Fruit fly (Drosophila melanogaster): ENCODE results near the gene CG1523.
A peak's percentile ranks its signal among the peaks of the same experiment; 100 is the strongest.

Gene CG1523

dm6 chr3R:28831626-28832267 is 12.3 kb upstream of the CG1523 start, which contains the start of gene WASp (continued):
- peak; percentile 73 for TF ChIP-seq CG6163 (GFP tag; IDR thresholded peaks at IDR 0.05)
- no peak for TF ChIP-seq net (GFP tag; optimal IDR thresholded peaks at IDR 0.05)
- no peak for TF ChIP-seq CG8319 (GFP tag; optimal IDR thresholded peaks at IDR 0.05)
- no peak for TF ChIP-seq achi (GFP tag; optimal IDR thresholded peaks at IDR 0.05)
- TF ChIP-seq fkh (GFP tag; optimal IDR thresholded peaks at IDR 0.05) = no peak
- peak; percentile 85 for TF ChIP-seq Eip78C (GFP tag)
- no peak for TF ChIP-seq svp (GFP tag)
- TF ChIP-seq dsx (GFP tag; optimal IDR thresholded peaks at IDR 0.05; ENCODE audit: poor library complexity, severe bottlenecking) = no peak
- no peak for TF ChIP-seq Met (GFP tag; optimal IDR thresholded peaks at IDR 0.05)
- TF ChIP-seq CG8119 (GFP tag; IDR thresholded peaks at IDR 0.05) = peak; percentile 58; the same call in 2 of the 3 replicates
- no peak for TF ChIP-seq vri (GFP tag; optimal IDR thresholded peaks at IDR 0.05)
- peak in 1 of 2 experiments; percentile 55 for TF ChIP-seq ss (GFP tag; optimal IDR thresholded peaks at IDR 0.05)
- TF ChIP-seq CG6854 (GFP tag; optimal IDR thresholded peaks at IDR 0.05) = peak; percentile 51
- TF ChIP-seq topi (GFP tag; optimal IDR thresholded peaks at IDR 0.05) = no peak
- TF ChIP-seq Hr39 (GFP tag; optimal IDR thresholded peaks at IDR 0.05) = no peak
- no peak for TF ChIP-seq CG1621 (tag; optimal IDR thresholded peaks at IDR 0.05)
- peak; percentile 47 for TF ChIP-seq dac (GFP tag; optimal IDR thresholded peaks at IDR 0.05)
- no peak for TF ChIP-seq Blimp-1 (GFP tag; optimal IDR thresholded peaks at IDR 0.05)

- TF ChIP-seq svp (GFP tag) (peak; percentile 37), CG32006 (GFP tag; optimal IDR thresholded peaks at IDR 0.05) (no peak), vri (GFP tag; optimal IDR thresholded peaks at IDR 0.05) (peak; percentile 7)
Observed at dm6 chr3R:28831172-28831571, 11.7 kb upstream of the CG1523 start.

dm6 chr3R:28830746-28831145 is 11.3 kb upstream of the CG1523 start:
- TF ChIP-seq CG11294 (GFP tag; IDR thresholded peaks at IDR 0.05) (no peak), Ets21C (GFP tag; optimal IDR thresholded peaks at IDR 0.05) (no peak), CG6792 (GFP tag; optimal IDR thresholded peaks at IDR 0.05) (peak; percentile 33), CG4318 (GFP tag; optimal IDR thresholded peaks at IDR 0.05) (no peak), cyc (GFP tag; optimal IDR thresholded peaks at IDR 0.05) (peak; percentile 45), CG32006 (GFP tag; optimal IDR thresholded peaks at IDR 0.05) (no peak), Sox14 (GFP tag; optimal IDR thresholded peaks at IDR 0.05) (peak; percentile 40), lz (GFP tag; optimal IDR thresholded peaks at IDR 0.05) (peak; percentile 57), Eip78C (GFP tag) (no peak), Eip75B (GFP tag; optimal IDR thresholded peaks at IDR 0.05) (no peak), CG34406 (GFP tag; optimal IDR thresholded peaks at IDR 0.05) (peak; percentile 41), svp (GFP tag) (peak; percentile 79), Sox15 (GFP tag; optimal IDR thresholded peaks at IDR 0.05) (peak; percentile 31), esn (GFP tag; optimal IDR thresholded peaks at IDR 0.05) (peak; percentile 65), CG31627 (GFP tag; optimal IDR thresholded peaks at IDR 0.05) (peak; percentile 54)

- TF ChIP-seq CG6276 (GFP tag; optimal IDR thresholded peaks at IDR 0.05) = no peak
- peak; percentile 72 for TF ChIP-seq fkh (GFP tag; optimal IDR thresholded peaks at IDR 0.05)
Observed at dm6 chr3R:28829328-28829916, 10.0 kb upstream of the CG1523 start.

DNA sequence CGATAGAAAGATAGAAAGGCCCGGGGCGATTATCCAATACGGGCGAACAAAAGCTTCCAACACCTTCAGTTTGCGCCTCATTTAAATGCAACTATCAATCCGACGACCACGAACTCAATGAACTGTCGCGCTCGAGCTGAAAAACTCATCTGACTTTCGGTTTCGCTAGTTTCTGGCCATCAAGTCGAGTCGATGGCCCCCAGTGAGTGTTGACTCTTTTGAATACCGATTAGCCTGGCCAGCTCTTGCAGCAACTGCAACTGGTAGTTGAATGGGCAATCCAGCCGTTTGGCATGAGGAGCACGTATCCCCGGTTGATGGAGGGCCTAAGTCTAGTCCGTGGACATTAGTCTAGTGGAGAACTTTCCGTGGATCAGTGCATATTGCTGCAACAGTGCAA is 7.8 kb upstream of the CG1523 start:
- no peak for TF ChIP-seq achi (GFP tag; optimal IDR thresholded peaks at IDR 0.05)
- no peak for TF ChIP-seq salr (GFP tag; optimal IDR thresholded peaks at IDR 0.05)
- no peak for TF ChIP-seq Eip93F (GFP tag; optimal IDR thresholded peaks at IDR 0.05)
- TF ChIP-seq spab (GFP tag; optimal IDR thresholded peaks at IDR 0.05) = no peak
- TF ChIP-seq CG8319 (GFP tag; optimal IDR thresholded peaks at IDR 0.05) = no peak
- no peak for TF ChIP-seq dac (GFP tag; optimal IDR thresholded peaks at IDR 0.05)
- no peak for TF ChIP-seq CG32006 (GFP tag; optimal IDR thresholded peaks at IDR 0.05)
- TF ChIP-seq CG6854 (GFP tag; optimal IDR thresholded peaks at IDR 0.05) = no peak
- no peak for TF ChIP-seq dsx (GFP tag; optimal IDR thresholded peaks at IDR 0.05; ENCODE audit: poor library complexity, severe bottlenecking)
- no peak for TF ChIP-seq eg (GFP tag; IDR thresholded peaks at IDR 0.05)
- TF ChIP-seq Ets96B (tag; optimal IDR thresholded peaks at IDR 0.05) = no peak
- TF ChIP-seq Smox (GFP tag; optimal IDR thresholded peaks at IDR 0.05) = no peak
- no peak for TF ChIP-seq lz (GFP tag; optimal IDR thresholded peaks at IDR 0.05)
- TF ChIP-seq Lpt (GFP tag; optimal IDR thresholded peaks at IDR 0.05) = no peak
- TF ChIP-seq acj6 (GFP tag; optimal IDR thresholded peaks at IDR 0.05) = no peak
- TF ChIP-seq fkh (GFP tag; optimal IDR thresholded peaks at IDR 0.05) = no peak
- no peak for TF ChIP-seq Hr39 (GFP tag; optimal IDR thresholded peaks at IDR 0.05)

Data from whole organism, prepupa.